Fruit fly (Drosophila melanogaster) whole organism, embryonic: ENCODE data around the gene CG16854.
A peak's percentile ranks its signal among the peaks of the same experiment; 100 is the strongest.

Experiments used
- Bgb ChIP-seq: fragments of 200-800 bp; sonication (Bioruptor generic); IDR thresholded peaks from 2 replicates; pipeline ENCODE4 v1.3.6; 2022; ENCODE audit warnings: missing biosample characterization, missing genetic modification characterization; ENCODE audit not compliant: partially characterized antibody
- CG10267 ChIP-seq: fragments of 200-800 bp; sonication (Bioruptor generic); optimal IDR thresholded peaks from 2 replicates; lab custom pipeline; 2018; ENCODE audit warnings: missing biosample characterization, mild to moderate bottlenecking, missing genetic modification characterization, moderate library complexity
- CG11398 ChIP-seq: fragments of 200-800 bp; sonication (Bioruptor generic); optimal IDR thresholded peaks from 2 replicates; lab custom pipeline; 2016; ENCODE audit warnings: missing biosample characterization, missing genetic modification characterization
- CG11695 ChIP-seq: fragments of 200-800 bp; sonication (Bioruptor generic); IDR thresholded peaks from 3 replicates; pipeline ENCODE4 v1.3.6; 2022; ENCODE audit warnings: missing biosample characterization, missing genetic modification characterization
- CG11696 ChIP-seq: fragments of 200-800 bp; sonication (Bioruptor generic); IDR thresholded peaks from 2 replicates; pipeline ENCODE4 v1.3.6; 2022; ENCODE audit warnings: missing biosample characterization, missing genetic modification characterization
- CG1233 ChIP-seq: fragments of 200-800 bp; sonication (Bioruptor generic); optimal IDR thresholded peaks from 4 replicates; lab custom pipeline; 2018; ENCODE audit warnings: missing biosample characterization, mild to moderate bottlenecking, missing genetic modification characterization
- CG12659 ChIP-seq: fragments of 200-800 bp; sonication (Bioruptor generic); optimal IDR thresholded peaks from 3 replicates; lab custom pipeline; 2017; ENCODE audit warnings: mild to moderate bottlenecking, missing biosample characterization, missing genetic modification reagents, missing genetic modification characterization
- CG13424 ChIP-seq: fragments of 200-800 bp; sonication (Bioruptor generic); optimal IDR thresholded peaks from 2 replicates; lab custom pipeline; 2019; ENCODE audit warnings: missing biosample characterization, mild to moderate bottlenecking, missing genetic modification characterization, moderate library complexity
- CG1529 ChIP-seq: fragments of 200-800 bp; sonication (Bioruptor generic); optimal IDR thresholded peaks from 3 replicates; lab custom pipeline; 2018; ENCODE audit warnings: missing biosample characterization, missing genetic modification characterization
- CG15479 ChIP-seq: fragments of 200-800 bp; sonication (Bioruptor generic); optimal IDR thresholded peaks from 3 replicates; lab custom pipeline; 2019; ENCODE audit warnings: missing biosample characterization, mild to moderate bottlenecking, missing genetic modification characterization, moderate library complexity
- CG1792 ChIP-seq: fragments of 200-800 bp; sonication (Bioruptor generic); optimal IDR thresholded peaks from 2 replicates; lab custom pipeline; 2016; ENCODE audit warnings: missing biosample characterization, missing genetic modification characterization
- CG2889 ChIP-seq: fragments of 200-800 bp; sonication (Bioruptor generic); IDR thresholded peaks from 3 replicates; pipeline ENCODE4 v1.3.6; 2022; ENCODE audit warnings: missing biosample characterization, missing genetic modification characterization
- CG3065 ChIP-seq: fragments of 200-800 bp; sonication (Bioruptor generic); optimal IDR thresholded peaks from 2 replicates; lab custom pipeline; 2016; ENCODE audit warnings: missing biosample characterization, missing genetic modification characterization
- CG31388 ChIP-seq: fragments of 200-800 bp; sonication (Bioruptor generic); optimal IDR thresholded peaks from 2 replicates; lab custom pipeline; 2016; ENCODE audit warnings: missing biosample characterization, missing genetic modification characterization
- CG31441 ChIP-seq: fragments of 200-800 bp; sonication (Bioruptor generic); IDR thresholded peaks from 2 replicates; pipeline ENCODE4 v1.3.6; 2022; ENCODE audit warnings: missing biosample characterization, missing genetic modification characterization
- CG33213 ChIP-seq: fragments of 200-800 bp; sonication (Bioruptor generic); optimal IDR thresholded peaks from 3 replicates; lab custom pipeline; 2016; ENCODE audit warnings: missing biosample characterization, missing genetic modification characterization
- CG3726 ChIP-seq: fragments of 200-800 bp; sonication (Bioruptor generic); IDR thresholded peaks from 3 replicates; pipeline ENCODE4, ENCODE4 v1.3.6; 2022; ENCODE audit warnings: missing biosample characterization, missing genetic modification characterization
- CG4282 ChIP-seq: fragments of 200-800 bp; sonication (Bioruptor generic); optimal IDR thresholded peaks from 2 replicates; lab custom pipeline; 2016; ENCODE audit warnings: missing biosample characterization, missing genetic modification characterization
- CG4328 ChIP-seq: fragments of 200-800 bp; sonication (Bioruptor generic); optimal IDR thresholded peaks from 3 replicates; lab custom pipeline; 2017; ENCODE audit warnings: missing biosample characterization, missing genetic modification reagents, missing genetic modification characterization
- CG4360 ChIP-seq: fragments of 200-800 bp; sonication (Bioruptor generic); IDR thresholded peaks from 2 replicates; pipeline ENCODE4 v1.3.6; 2022; ENCODE audit warnings: missing biosample characterization, missing genetic modification characterization
- CG7786 ChIP-seq: fragments of 200-800 bp; sonication (Bioruptor generic); optimal IDR thresholded peaks from 2 replicates; lab custom pipeline; 2016; ENCODE audit warnings: missing biosample characterization, missing genetic modification characterization
- CG7839 ChIP-seq: fragments of 200-800 bp; sonication (Bioruptor generic); optimal IDR thresholded peaks from 3 replicates; lab custom pipeline; 2018; ENCODE audit warnings: missing biosample characterization, mild to moderate bottlenecking, missing genetic modification characterization, moderate library complexity
- Dad ChIP-seq: fragments of 200-800 bp; sonication (Bioruptor generic); optimal IDR thresholded peaks from 3 replicates; lab custom pipeline; 2016; ENCODE audit warnings: missing biosample characterization, missing genetic modification characterization
- Hand ChIP-seq: fragments of 200-800 bp; sonication (Bioruptor generic); optimal IDR thresholded peaks from 2 replicates; lab custom pipeline; 2017; ENCODE audit warnings: mild to moderate bottlenecking, missing biosample characterization, missing genetic modification reagents, missing genetic modification characterization
- Hr39 ChIP-seq: fragments of >200 bp; optimal IDR thresholded peaks from 2 replicates; lab custom pipeline; 2017
- Hr51 ChIP-seq, 2 experiments: fragments of 200-800 bp; sonication (Bioruptor generic); optimal IDR thresholded peaks; 2 replicates in 1 of 2; 3 replicates in 1 of 2; lab custom pipeline; 2016 to 2018; ENCODE audit warnings: missing biosample characterization in 2 of 2, missing genetic modification characterization in 2 of 2, mild to moderate bottlenecking in 1 of 2, moderate library complexity in 1 of 2
- Meics ChIP-seq: fragments of 200-800 bp; sonication (Bioruptor generic); optimal IDR thresholded peaks from 2 replicates; lab custom pipeline; 2017; ENCODE audit warnings: missing biosample characterization, mild to moderate bottlenecking, missing genetic modification characterization
- NK7.1 ChIP-seq: fragments of 200-800 bp; sonication (Bioruptor generic); optimal IDR thresholded peaks from 3 replicates; lab custom pipeline; 2016; ENCODE audit warnings: missing biosample characterization, missing genetic modification characterization
- NfI ChIP-seq: fragments of 200-800 bp; sonication (Bioruptor generic); optimal IDR thresholded peaks from 3 replicates; lab custom pipeline; 2018; ENCODE audit warnings: missing biosample characterization, mild to moderate bottlenecking, missing genetic modification characterization, moderate library complexity
- Pdp1 ChIP-seq, 2 experiments: fragments of 200-800 bp; sonication (Bioruptor generic); optimal IDR thresholded peaks; 3 replicates each; lab custom pipeline; 2016; ENCODE audit warnings: missing biosample characterization in 2 of 2, missing genetic modification characterization in 2 of 2, mild to moderate bottlenecking in 1 of 2, moderate library complexity in 1 of 2
- Ptx1 ChIP-seq: fragments of 200-800 bp; sonication (Bioruptor generic); IDR thresholded peaks from 2 replicates; pipeline ENCODE4 v1.3.6; 2022; ENCODE audit warnings: missing biosample characterization, missing genetic modification characterization
- az2 ChIP-seq: fragments of 200-800 bp; sonication (Bioruptor generic); optimal IDR thresholded peaks from 3 replicates; lab custom pipeline; 2016; ENCODE audit warnings: missing biosample characterization, missing genetic modification characterization
- btn ChIP-seq: fragments of 200-800 bp; sonication (Bioruptor generic); optimal IDR thresholded peaks from 2 replicates; lab custom pipeline; 2016; ENCODE audit warnings: missing biosample characterization, missing genetic modification characterization
- cas ChIP-seq: fragments of 200-800 bp; sonication (Bioruptor generic); IDR thresholded peaks from 2 replicates; pipeline ENCODE4 v1.3.6; 2022; ENCODE audit warnings: missing biosample characterization, missing genetic modification characterization
- croc ChIP-seq: fragments of 200-800 bp; sonication (Bioruptor generic); conservative IDR thresholded peaks from 3 replicates; pipeline ENCODE4 v1.3.6; 2022; ENCODE audit warnings: missing biosample characterization, missing genetic modification characterization
- eve ChIP-seq, 2 experiments: fragments of >200 bp; optimal IDR thresholded peaks; 2 replicates each; lab custom pipeline; 2017; ENCODE audit warnings: missing biosample characterization in 2 of 2, missing genetic modification characterization in 2 of 2
- gro ChIP-seq: fragments of 200-800 bp; sonication (Bioruptor generic); optimal IDR thresholded peaks from 2 replicates; lab custom pipeline; 2016; ENCODE audit warnings: missing biosample characterization, missing genetic modification characterization
- h ChIP-seq: fragments of >200 bp; optimal IDR thresholded peaks from 2 replicates; lab custom pipeline; 2017
- knrl ChIP-seq: fragments of 200-800 bp; sonication (Bioruptor generic); IDR thresholded peaks from 3 replicates; pipeline ENCODE4 v1.3.6; 2022; ENCODE audit warnings: missing biosample characterization, missing genetic modification characterization; ENCODE audit not compliant: partially characterized antibody
- luna ChIP-seq: fragments of 200-800 bp; sonication (Bioruptor generic); optimal IDR thresholded peaks from 2 replicates; lab custom pipeline; 2016; ENCODE audit warnings: missing biosample characterization, missing genetic modification characterization
- mld ChIP-seq: fragments of 200-800 bp; sonication (Bioruptor generic); IDR thresholded peaks from 3 replicates; pipeline ENCODE4 v1.3.6; 2022; ENCODE audit warnings: missing biosample characterization, missing genetic modification characterization; ENCODE audit not compliant: partially characterized antibody
- nerfin-2 ChIP-seq: fragments of 200-800 bp; sonication (Bioruptor generic); IDR thresholded peaks from 2 replicates; pipeline ENCODE4 v1.3.6; 2022; ENCODE audit warnings: missing biosample characterization, missing genetic modification characterization; ENCODE audit not compliant: partially characterized antibody
- pros ChIP-seq: fragments of 200-800 bp; sonication (Bioruptor generic); optimal IDR thresholded peaks from 3 replicates; lab custom pipeline; 2019; ENCODE audit warnings: missing biosample characterization, mild to moderate bottlenecking, missing genetic modification characterization, moderate library complexity
- salm ChIP-seq: fragments of 200-800 bp; sonication (Bioruptor generic); optimal IDR thresholded peaks from 2 replicates; lab custom pipeline; 2018; ENCODE audit warnings: missing biosample characterization, mild to moderate bottlenecking, missing genetic modification characterization
- sens ChIP-seq: fragments of 200-800 bp; sonication (Bioruptor generic); peaks from one replicate; lab custom pipeline; 2016; ENCODE audit warnings: missing biosample characterization, missing genetic modification characterization
- sisA ChIP-seq: fragments of 200-800 bp; sonication (Bioruptor generic); IDR thresholded peaks from 2 replicates; pipeline ENCODE4 v1.3.6; 2022; ENCODE audit warnings: missing biosample characterization, missing genetic modification characterization
- tll ChIP-seq, 2 experiments: fragments of 200-800 bp in 1 of 2; fragments of >200 bp in 1 of 2; sonication (Bioruptor generic) in 1 of 2; optimal IDR thresholded peaks; 2 replicates each; lab custom pipeline; 2017 to 2019; ENCODE audit warnings: missing biosample characterization in 2 of 2, missing genetic modification characterization in 2 of 2, mild to moderate bottlenecking in 1 of 2, moderate library complexity in 1 of 2
- twi ChIP-seq: fragments of 200-800 bp; optimal IDR thresholded peaks from 2 replicates; lab custom pipeline; 2019; ENCODE audit warnings: missing biosample characterization, mild to moderate bottlenecking, missing genetic modification characterization, moderate library complexity
- vvl ChIP-seq: fragments of 200-800 bp; sonication (Bioruptor generic); IDR thresholded peaks from 2 replicates; pipeline ENCODE4 v1.3.6; 2022; ENCODE audit warnings: missing biosample characterization, missing genetic modification characterization

CG16854 gene

DNA sequence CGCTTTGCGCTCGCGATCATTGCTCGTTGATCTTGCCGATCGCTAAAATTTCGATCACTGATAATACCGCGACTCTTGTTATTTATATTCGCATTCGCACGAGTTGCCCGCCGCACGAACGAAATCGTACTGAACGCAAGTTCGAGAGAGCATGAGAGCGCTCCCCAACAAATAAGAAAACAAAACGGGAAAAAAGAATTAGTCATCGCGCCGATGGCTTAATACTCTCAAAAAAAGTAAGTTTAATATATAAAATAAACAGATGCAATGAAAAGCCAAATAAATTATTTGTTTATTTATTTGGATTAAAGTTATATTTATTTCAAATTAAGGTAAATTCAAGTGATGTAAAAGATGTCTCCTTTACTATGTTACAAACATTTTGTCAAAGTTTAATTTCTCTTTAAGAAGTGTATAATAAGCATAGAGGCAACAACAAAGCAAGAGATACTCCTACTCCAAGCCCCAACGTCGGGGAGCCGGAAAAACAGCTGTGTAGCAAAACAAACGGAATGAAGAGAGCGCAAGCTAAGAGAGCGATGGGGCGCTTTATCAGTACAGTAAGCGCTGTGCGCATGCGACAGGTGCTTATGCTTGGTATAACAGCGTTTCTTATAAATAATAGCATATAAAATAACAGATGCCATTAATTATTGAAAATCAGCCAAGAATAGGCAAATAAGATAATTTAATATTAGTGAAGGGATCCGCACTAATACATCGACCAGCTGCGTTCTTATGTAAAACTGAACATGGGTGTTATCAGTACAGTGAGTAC, 29.0 kb upstream of the CG16854 start (continued):
- TF ChIP-seq Bgb (GFP tag; lab: Robert Waterston, UW) (peak; percentile 56; the same call in 1 of the 2 replicates), CG33213 (GFP tag; lab: Kevin White, UChicago) (no peak), NfI (GFP tag; lab: Kevin White, UChicago) (peak; percentile 79), CG2889 (GFP tag; lab: Robert Waterston, UW) (peak; percentile 39; the same call in 1 of the 3 replicates), vvl (peak; percentile 67; the same call in 1 of the 2 replicates), tll (GFP tag; optimal IDR thresholded peaks at IDR 0.05; lab: Kevin White, UChicago) (no peak), CG1529 (peak; percentile 87), CG10267 (tag; lab: Kevin White, UChicago) (peak; percentile 84), pros (GFP tag; lab: Kevin White, UChicago) (no peak), CG1792 (no peak), CG1233 (GFP tag; lab: Kevin White, UChicago) (peak; percentile 53), CG3726 (GFP tag; lab: Robert Waterston, UW) (no peak), Pdp1 (GFP tag; optimal IDR thresholded peaks at IDR 0.05; lab: Kevin White, UChicago) (peak; percentile 72 to 79), btn (GFP tag; lab: Kevin White, UChicago) (no peak), salm (tag; lab: Kevin White, UChicago) (peak; percentile 44), CG13424 (tag; lab: Kevin White, UChicago) (peak; percentile 73), luna (GFP tag; lab: Kevin White, UChicago) (no peak), Meics (GFP tag; lab: Kevin White, UChicago) (peak; percentile 81), NK7.1 (GFP tag; lab: Kevin White, UChicago) (no peak), CG31441 (GFP tag; lab: Robert Waterston, UW) (peak; percentile 77), cas (GFP tag; lab: Robert Waterston, UW) (peak; percentile 44; the same call in 1 of the 2 replicates), gro (peak; percentile 7), Hr51 (GFP tag; optimal IDR thresholded peaks at IDR 0.05; lab: Kevin White, UChicago) (peak; percentile 24 to 79), sisA (peak; percentile 69), CG12659 (GFP tag; lab: Kevin White, UChicago) (peak; percentile 81), CG7786 (GFP tag; lab: Kevin White, UChicago) (peak; percentile 58), CG4328 (peak; percentile 58), CG11398 (GFP tag; lab: Kevin White, UChicago) (peak; percentile 29), h (lab: Kevin White, UChicago) (no peak), mld (GFP tag; lab: Robert Waterston, UW) (no peak), az2 (peak; percentile 80), nerfin-2 (GFP tag; lab: Robert Waterston, UW) (no peak), CG11696 (GFP tag; lab: Robert Waterston, UW) (no peak; the same call in 1 of the 2 replicates), Dad (GFP tag; lab: Kevin White, UChicago) (peak; percentile 52), Hand (GFP tag; lab: Kevin White, UChicago) (no peak), CG4360 (no peak), croc (GFP tag; lab: Robert Waterston, UW) (peak; percentile 40), twi (peak; percentile 38), Ptx1 (GFP tag; lab: Robert Waterston, UW) (peak; percentile 92), CG3065 (GFP tag; lab: Kevin White, UChicago) (peak; percentile 13), eve (GFP tag; optimal IDR thresholded peaks at IDR 0.05; lab: Kevin White, UChicago) (peak in 1 of 2 experiments; percentile 85), Hr39 (lab: Kevin White, UChicago) (no peak), CG4282 (GFP tag; lab: Kevin White, UChicago) (peak; percentile 21), CG15479 (GFP tag; lab: Kevin White, UChicago) (no peak), CG11695 (GFP tag; lab: Robert Waterston, UW) (peak; percentile 63), CG7839 (peak; percentile 86), knrl (GFP tag; lab: Robert Waterston, UW) (no peak), CG31388 (GFP tag; lab: Kevin White, UChicago) (no peak), sens (GFP tag; lab: Kevin White, UChicago) (peak; percentile 97)
